Fruit fly (Drosophila melanogaster) whole organism, larva: ENCODE results near the gene L2HGDH.
A peak's percentile ranks its signal among the peaks of the same experiment; 100 is the strongest.

Experiments used
- noc ChIP-seq: fragments of 200-800 bp; sonication (Bioruptor generic); optimal IDR thresholded peaks from 3 replicates; lab custom pipeline; 2019; ENCODE audit warnings: missing biosample characterization, mild to moderate bottlenecking, missing genetic modification characterization, moderate library complexity

The L2HGDH gene

dm6 chr2L:18974063-18974779, at the start of gene L2HGDH, which contains the start of gene CG10431:
L2HGDH (minus strand) TSS chr2L:18974448.
CG10431 (plus strand) TSS chr2L:18974710.
- peak; percentile 78 for TF ChIP-seq noc (tag; lab: Kevin White, UChicago)

- no peak for TF ChIP-seq noc (tag; lab: Kevin White, UChicago)
Measured at dm6 chr2L:19022221-19022516, 47.9 kb upstream of the L2HGDH start, which contains the start of gene CG15172. CG15172 (plus strand) TSS chr2L:19022417.

dm6 chr2L:19021278-19022220, 47.3 kb upstream of the L2HGDH start:
- peak; percentile 51 for TF ChIP-seq noc (tag; lab: Kevin White, UChicago)

dm6 chr2L:19019640-19020039, 45.4 kb upstream of the L2HGDH start:
- no peak for TF ChIP-seq noc (tag; lab: Kevin White, UChicago)

- TF ChIP-seq noc (tag; lab: Kevin White, UChicago) = no peak
Measured at dm6 chr2L:19019160-19019592, 44.9 kb upstream of the L2HGDH start.

dm6 chr2L:19018266-19018665, 44.0 kb upstream of the L2HGDH start:
- TF ChIP-seq noc (tag; lab: Kevin White, UChicago) = no peak

- TF ChIP-seq noc (tag; lab: Kevin White, UChicago) = no peak
Measured at dm6 chr2L:19017060-19017459, 42.8 kb upstream of the L2HGDH start.

dm6 chr2L:19015628-19016027, 41.4 kb upstream of the L2HGDH start:
- TF ChIP-seq noc (tag; lab: Kevin White, UChicago) = no peak

- TF ChIP-seq noc (tag; lab: Kevin White, UChicago) = no peak
Measured at dm6 chr2L:19014881-19015366, 40.7 kb upstream of the L2HGDH start.

dm6 chr2L:19014032-19014880, 40.0 kb upstream of the L2HGDH start:
- TF ChIP-seq noc (tag; lab: Kevin White, UChicago) = peak; percentile 23

dm6 chr2L:19012776-19013328, 38.6 kb upstream of the L2HGDH start:
- no peak for TF ChIP-seq noc (tag; lab: Kevin White, UChicago)

- peak; percentile 54 for TF ChIP-seq noc (tag; lab: Kevin White, UChicago)
Measured at dm6 chr2L:19011895-19012645, 37.8 kb upstream of the L2HGDH start.

- TF ChIP-seq noc (tag; lab: Kevin White, UChicago) = no peak
Measured at dm6 chr2L:19010566-19010965, 36.3 kb upstream of the L2HGDH start, which contains the start of gene robl37BC. robl37BC (plus strand) TSS chr2L:19010866.

dm6 chr2L:19010037-19010436, 35.8 kb upstream of the L2HGDH start:
- TF ChIP-seq noc (tag; lab: Kevin White, UChicago) = no peak
